Worm (Caenorhabditis elegans): ENCODE data around the gene T13F3.4.

Gene T13F3.4

ce11 chrV:16287619-16288018 is 21.2 kb upstream of the T13F3.4 start, which contains the start of gene F28G4.3:
Gene F28G4.3 (minus strand): TSS chrV:16287719.
- TF ChIP-seq blmp-1 (tag; optimal IDR thresholded peaks at IDR 0.05; ENCODE audit: insufficient read depth) (no peak), mdl-1 (tag; optimal IDR thresholded peaks at IDR 0.05) (no peak), nhr-11 (tag; optimal IDR thresholded peaks at IDR 0.05) (no peak), ztf-11 (tag; optimal IDR thresholded peaks at IDR 0.05) (no peak), sma-9 (GFP tag; optimal IDR thresholded peaks at IDR 0.05) (no peak), sma-9 (tag; optimal IDR thresholded peaks at IDR 0.05) (no peak), C34F6.9 (tag; optimal IDR thresholded peaks at IDR 0.05) (no peak), ZK546.5 (tag; optimal IDR thresholded peaks at IDR 0.05) (no peak), nhr-6 (tag; optimal IDR thresholded peaks at IDR 0.05) (no peak), mbf-1 (tag; optimal IDR thresholded peaks at IDR 0.05) (no peak), fos-1 (tag; optimal IDR thresholded peaks at IDR 0.05) (no peak)

DNA sequence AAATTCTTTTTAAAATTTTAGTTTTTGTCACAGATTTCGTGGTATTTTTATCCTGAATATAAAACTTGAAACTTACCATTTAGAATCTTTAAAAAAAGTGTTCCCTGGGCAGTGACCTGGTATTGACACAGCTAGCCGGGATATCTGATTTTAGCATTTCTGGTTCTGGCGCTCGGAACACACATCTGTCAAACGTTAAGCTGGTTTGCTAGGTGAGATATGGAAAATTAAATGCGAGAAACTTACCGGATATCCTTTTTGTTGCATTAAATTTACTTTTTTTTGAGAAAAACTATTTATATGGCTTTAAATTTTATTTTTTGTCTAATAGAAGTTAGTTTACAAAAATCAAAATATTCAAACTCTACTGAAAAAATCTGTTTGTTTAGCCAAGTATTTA is 19.4 kb upstream of the T13F3.4 start, which contains the start of gene F28G4.4:
Gene F28G4.4 (minus strand): TSS at position 101 of the 400 bp plus-strand sequence.
- TF ChIP-seq nhr-12 (tag; optimal IDR thresholded peaks at IDR 0.05) (no peak), ZK546.5 (tag; optimal IDR thresholded peaks at IDR 0.05) (no peak), ama-1 (optimal IDR thresholded peaks at IDR 0.05) (no peak), nhr-6 (tag; optimal IDR thresholded peaks at IDR 0.05) (no peak), fos-1 (tag; optimal IDR thresholded peaks at IDR 0.05) (no peak), elt-3 (tag; optimal IDR thresholded peaks at IDR 0.05) (no peak), mbf-1 (tag; optimal IDR thresholded peaks at IDR 0.05) (no peak), crh-2 (tag; optimal IDR thresholded peaks at IDR 0.05) (no peak), mdl-1 (tag; optimal IDR thresholded peaks at IDR 0.05) (no peak), peb-1 (tag; optimal IDR thresholded peaks at IDR 0.05) (no peak), nhr-25 (tag; optimal IDR thresholded peaks at IDR 0.05) (no peak), ceh-16 (tag; optimal IDR thresholded peaks at IDR 0.05) (no peak), alr-1 (tag; optimal IDR thresholded peaks at IDR 0.05) (no peak), nhr-21 (tag; optimal IDR thresholded peaks at IDR 0.05) (no peak), mab-5 (tag; optimal IDR thresholded peaks at IDR 0.05) (no peak)

DNA sequence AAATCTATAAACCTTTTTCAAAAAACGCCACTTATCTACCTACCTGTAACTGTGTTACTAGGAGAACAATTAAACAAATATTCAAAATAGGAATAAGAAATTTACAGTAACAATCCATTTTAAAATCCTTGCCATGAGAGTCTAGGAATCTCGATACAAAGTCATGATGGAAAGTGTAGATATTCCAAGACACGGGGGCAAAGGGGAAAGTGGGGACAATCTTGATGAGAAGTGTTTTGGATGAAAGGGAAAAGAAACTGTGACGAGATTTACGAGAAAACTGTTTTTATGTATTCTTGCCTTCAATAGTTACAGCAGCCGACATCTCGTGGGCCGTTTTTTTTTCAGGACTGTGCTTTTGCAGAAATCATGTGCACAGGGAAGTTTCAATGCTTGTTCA is 15.7 kb upstream of the T13F3.4 start, which contains the start of gene F28G4.2:
Gene F28G4.2 (minus strand): TSS at position 175 of the 400 bp plus-strand sequence.
- peak; percentile 40 for TF ChIP-seq blmp-1 (tag; optimal IDR thresholded peaks at IDR 0.05; ENCODE audit: insufficient read depth)
- TF ChIP-seq nhr-21 (tag; optimal IDR thresholded peaks at IDR 0.05), result no peak
- no peak for TF ChIP-seq unc-39 (tag; optimal IDR thresholded peaks at IDR 0.05)
- no peak for TF ChIP-seq peb-1 (tag; optimal IDR thresholded peaks at IDR 0.05)
- TF ChIP-seq Y55F3AM.14 (GFP tag; optimal IDR thresholded peaks at IDR 0.05), result no peak

ce11 chrV:16277918-16278317 is 11.5 kb upstream of the T13F3.4 start, which contains the start of gene cyp-37B1:
Gene cyp-37B1 (plus strand): TSS chrV:16278116.
- TF ChIP-seq gmeb-1 (tag; optimal IDR thresholded peaks at IDR 0.05), result peak; percentile 45
- peak; percentile 76 for TF ChIP-seq sma-9 (GFP tag; optimal IDR thresholded peaks at IDR 0.05)
- TF ChIP-seq sma-9 (tag; optimal IDR thresholded peaks at IDR 0.05), result no peak
- TF ChIP-seq nhr-23 (tag; optimal IDR thresholded peaks at IDR 0.05), result no peak
- TF ChIP-seq lin-11 (tag; optimal IDR thresholded peaks at IDR 0.05), result no peak
- peak; percentile 10 for TF ChIP-seq crh-2 (tag; optimal IDR thresholded peaks at IDR 0.05)
- peak; percentile 64 for TF ChIP-seq fos-1 (tag; optimal IDR thresholded peaks at IDR 0.05)

ce11 chrV:16275347-16275746 is 8.9 kb upstream of the T13F3.4 start, which contains the start of gene pacl-1:
Gene pacl-1 (minus strand): TSS chrV:16275447.
- TF ChIP-seq ztf-11 (tag; optimal IDR thresholded peaks at IDR 0.05) (no peak), lin-11 (tag; optimal IDR thresholded peaks at IDR 0.05) (no peak), ztf-4 (tag; optimal IDR thresholded peaks at IDR 0.05) (no peak), nhr-77 (tag; optimal IDR thresholded peaks at IDR 0.05) (no peak), alr-1 (tag; optimal IDR thresholded peaks at IDR 0.05) (no peak), egl-27 (tag; optimal IDR thresholded peaks at IDR 0.05) (no peak), aly-2 (tag; optimal IDR thresholded peaks at IDR 0.05) (no peak), skn-1 (tag; optimal IDR thresholded peaks at IDR 0.05) (no peak), nhr-25 (tag; optimal IDR thresholded peaks at IDR 0.05) (no peak), ceh-16 (tag; optimal IDR thresholded peaks at IDR 0.05) (no peak), nhr-12 (tag; optimal IDR thresholded peaks at IDR 0.05) (no peak), sma-9 (GFP tag; optimal IDR thresholded peaks at IDR 0.05) (no peak), sma-9 (tag; optimal IDR thresholded peaks at IDR 0.05) (no peak), nhr-129 (tag; optimal IDR thresholded peaks at IDR 0.05) (no peak), nhr-11 (tag; optimal IDR thresholded peaks at IDR 0.05) (no peak), nhr-237 (tag; optimal IDR thresholded peaks at IDR 0.05) (no peak), blmp-1 (tag; optimal IDR thresholded peaks at IDR 0.05; ENCODE audit: insufficient read depth) (no peak), ztf-1 (GFP tag; conservative IDR thresholded peaks at IDR 0.05) (no peak), ama-1 (optimal IDR thresholded peaks at IDR 0.05) (no peak), dmd-4 (tag; optimal IDR thresholded peaks at IDR 0.05) (no peak)

Data from whole organism, L2 larva.